Worm (Caenorhabditis elegans) whole organism, midembryonic: ENCODE results near the gene F53B1.2.

Experiments used
- T22C8.4 ChIP-seq: fragments of 200-800 bp; sonication (Bioruptor generic); IDR thresholded peaks from 2 replicates; pipeline ENCODE4 v1.3.6; 2022; ENCODE audit warnings: missing genetic modification characterization, missing compliant biosample characterization
- cog-1 ChIP-seq: sonication (generic microtip); optimal IDR thresholded peaks from 2 replicates; lab custom pipeline; 2016; ENCODE audit warnings: missing genetic modification characterization, missing compliant biosample characterization
- flt-1 ChIP-seq: fragments of 200-800 bp; sonication (Bioruptor generic); IDR thresholded peaks from 2 replicates; pipeline ENCODE4 v1.3.6; 2022; ENCODE audit warnings: missing genetic modification characterization, missing compliant biosample characterization
- klf-2 ChIP-seq: fragments of 200-800 bp; sonication (Bioruptor generic); conservative IDR thresholded peaks from 2 replicates; pipeline ENCODE4 v1.3.6; 2022; ENCODE audit warnings: missing genetic modification reagents, missing genetic modification characterization, missing compliant biosample characterization
- med-1 ChIP-seq: sonication (generic microtip); optimal IDR thresholded peaks from 2 replicates; lab custom pipeline; 2017; ENCODE audit warnings: missing genetic modification characterization, mild to moderate bottlenecking, missing compliant biosample characterization, antibody characterized with exemption, missing genetic modification reagents; ENCODE audit not compliant: insufficient read depth
- ref-1 ChIP-seq: fragments of 200-800 bp; sonication (Bioruptor generic); conservative IDR thresholded peaks from 2 replicates; pipeline ENCODE4 v1.3.6; 2022; ENCODE audit warnings: missing genetic modification reagents, missing genetic modification characterization, missing compliant biosample characterization
- tab-1 ChIP-seq: fragments of 200-800 bp; sonication (Bioruptor generic); IDR thresholded peaks from 2 replicates; pipeline ENCODE4 v1.3.6; 2022; ENCODE audit warnings: missing genetic modification characterization, missing compliant biosample characterization
- ztf-23 ChIP-seq: fragments of 200-800 bp; sonication (Bioruptor generic); IDR thresholded peaks from 2 replicates; pipeline ENCODE4 v1.3.6; 2022; ENCODE audit warnings: missing genetic modification reagents, missing genetic modification characterization, missing compliant biosample characterization
- ztf-29 ChIP-seq: fragments of 200-800 bp; sonication (Bioruptor generic); IDR thresholded peaks from 2 replicates; pipeline ENCODE4 v1.3.6; 2022; ENCODE audit warnings: missing genetic modification reagents, missing genetic modification characterization, missing compliant biosample characterization

The F53B1.2 gene

DNA sequence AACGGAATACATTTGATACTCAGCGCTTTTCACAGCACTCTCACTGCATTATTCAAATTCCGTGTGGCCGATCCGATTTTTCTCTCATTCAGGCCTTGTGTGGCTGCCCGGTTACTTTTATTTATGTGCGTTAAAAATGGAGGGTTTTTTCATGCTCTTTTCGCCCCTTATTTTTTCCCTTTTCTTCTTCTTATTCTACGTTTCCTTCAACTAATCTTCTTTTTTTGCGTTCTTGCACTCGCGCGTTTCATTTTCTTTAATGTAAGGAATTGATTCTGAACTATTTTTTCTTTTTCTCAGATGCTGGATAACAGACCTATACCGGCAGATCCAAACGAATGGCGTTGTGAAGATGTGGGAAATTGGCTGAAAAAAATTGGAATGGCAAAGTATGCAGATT lies at the start of gene F53B1.2:
F53B1.2 (plus strand) TSS at position 301 of the 400 bp plus-strand sequence.
- no peak for TF ChIP-seq flt-1 (GFP tag; lab: Robert Waterston, UW)

DNA sequence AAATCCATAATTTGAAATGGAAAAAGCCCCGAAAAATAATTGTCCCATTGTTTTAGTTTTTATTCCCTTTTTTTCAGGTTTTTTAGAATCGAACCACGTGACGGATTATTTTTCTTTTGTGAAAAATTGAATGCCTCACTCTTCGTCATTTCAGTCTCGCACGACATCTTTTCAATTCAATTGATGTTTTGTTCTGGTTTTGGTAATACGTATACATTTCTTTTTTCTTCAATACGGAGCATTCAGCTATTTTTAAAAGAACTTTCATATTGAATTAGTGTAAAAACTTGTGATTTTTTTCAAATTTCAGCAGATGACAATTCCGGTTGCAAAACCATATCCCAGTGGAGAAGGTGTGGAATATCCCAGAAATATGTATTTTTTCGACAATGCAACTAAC lies 44.1 kb upstream of the F53B1.2 start, which contains the start of gene F49H12.7:
F49H12.7 (plus strand) TSS at position 301 of the 400 bp plus-strand sequence.
- no peak for TF ChIP-seq klf-2 (GFP tag; lab: Robert Waterston, UW)

ce11 chrX:2068294-2068693 lies 40.5 kb upstream of the F53B1.2 start:
- no peak for TF ChIP-seq tab-1

DNA sequence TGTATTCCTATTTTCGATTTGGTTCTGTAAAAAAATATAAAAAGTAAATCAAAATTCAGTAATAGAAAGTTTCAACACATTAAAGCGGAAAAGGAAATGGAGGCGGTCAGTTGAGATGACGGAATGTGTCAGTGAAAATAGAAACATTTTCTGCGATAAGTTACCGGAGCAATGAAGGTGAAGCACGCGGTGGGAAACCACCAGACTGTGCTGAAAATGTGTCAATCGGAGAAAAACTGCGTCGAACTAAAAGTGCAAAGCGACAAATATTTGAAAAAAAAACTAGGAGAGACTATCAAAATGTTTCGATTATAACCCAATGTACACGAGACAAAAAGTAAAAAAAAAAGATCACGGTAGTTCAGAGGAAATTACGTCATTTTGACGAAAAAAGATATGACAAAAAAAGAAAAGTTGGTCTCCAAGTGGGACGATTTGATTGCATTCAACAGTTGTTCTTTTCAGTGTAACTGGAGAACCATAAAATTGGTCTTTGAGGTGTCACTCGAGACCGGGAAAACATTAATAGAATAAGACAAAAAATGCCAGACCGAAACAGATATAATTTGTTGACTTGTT lies 38.3 kb upstream of the F53B1.2 start, which contains the start of gene acl-4:
acl-4 (minus strand) TSS at position 27 of the 579 bp plus-strand sequence.
- no peak for TF ChIP-seq ztf-29 (GFP tag; lab: Robert Waterston, UW)
- no peak for TF ChIP-seq med-1 (GFP tag; lab: Kevin White, UChicago)
- TF ChIP-seq tab-1: no peak
- no peak for TF ChIP-seq ztf-23 (GFP tag; lab: Robert Waterston, UW)
- TF ChIP-seq ref-1 (GFP tag; lab: Robert Waterston, UW): no peak
- no peak for TF ChIP-seq cog-1
- TF ChIP-seq T22C8.4 (GFP tag; lab: Robert Waterston, UW): no peak
- TF ChIP-seq flt-1 (GFP tag; lab: Robert Waterston, UW): no peak
- no peak for TF ChIP-seq klf-2 (GFP tag; lab: Robert Waterston, UW)

- TF ChIP-seq cog-1 (peak; percentile 21), ztf-23 (GFP tag; lab: Robert Waterston, UW) (no peak), med-1 (GFP tag; lab: Kevin White, UChicago) (no peak), ref-1 (GFP tag; lab: Robert Waterston, UW) (no peak)
These were observed 37.3 kb upstream of the F53B1.2 start for ce11 chrX:2071392-2072001.

- TF ChIP-seq T22C8.4 (GFP tag; lab: Robert Waterston, UW) (no peak), cog-1 (no peak), med-1 (GFP tag; lab: Kevin White, UChicago) (no peak), ztf-29 (GFP tag; lab: Robert Waterston, UW) (no peak), ztf-23 (GFP tag; lab: Robert Waterston, UW) (no peak), klf-2 (GFP tag; lab: Robert Waterston, UW) (no peak), ref-1 (GFP tag; lab: Robert Waterston, UW) (no peak), flt-1 (GFP tag; lab: Robert Waterston, UW) (no peak)
These were observed 34.7 kb upstream of the F53B1.2 start, which contains the start of gene txdc-12.2 for ce11 chrX:2074055-2074454. TSS of gene txdc-12.2 (plus strand) at chrX:2074450.

DNA sequence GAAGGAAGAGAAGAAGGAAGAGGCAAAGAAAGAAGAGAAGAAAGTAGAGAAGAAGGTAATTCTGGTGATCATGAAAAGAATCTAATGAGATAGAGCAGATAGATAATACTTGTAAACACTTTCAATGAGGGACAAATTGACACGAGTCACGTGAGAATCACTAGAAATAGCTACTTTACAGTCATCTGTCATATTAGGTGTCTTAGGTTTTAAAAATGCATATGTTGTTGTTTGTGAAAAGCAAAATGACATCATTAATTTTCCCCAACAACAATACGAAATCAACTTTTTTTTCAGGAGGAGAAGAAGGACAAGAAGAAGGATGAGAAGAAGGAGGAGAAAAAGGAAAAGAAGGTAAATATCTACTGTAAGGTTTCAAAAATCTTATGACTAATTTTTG lies 33.6 kb upstream of the F53B1.2 start:
- no peak for TF ChIP-seq T22C8.4 (GFP tag; lab: Robert Waterston, UW)
- no peak for TF ChIP-seq cog-1
- TF ChIP-seq med-1 (GFP tag; lab: Kevin White, UChicago): no peak
- no peak for TF ChIP-seq ztf-29 (GFP tag; lab: Robert Waterston, UW)
- TF ChIP-seq ztf-23 (GFP tag; lab: Robert Waterston, UW): no peak
- TF ChIP-seq tab-1: no peak
- no peak for TF ChIP-seq klf-2 (GFP tag; lab: Robert Waterston, UW)
- no peak for TF ChIP-seq ref-1 (GFP tag; lab: Robert Waterston, UW)
- no peak for TF ChIP-seq flt-1 (GFP tag; lab: Robert Waterston, UW)

DNA sequence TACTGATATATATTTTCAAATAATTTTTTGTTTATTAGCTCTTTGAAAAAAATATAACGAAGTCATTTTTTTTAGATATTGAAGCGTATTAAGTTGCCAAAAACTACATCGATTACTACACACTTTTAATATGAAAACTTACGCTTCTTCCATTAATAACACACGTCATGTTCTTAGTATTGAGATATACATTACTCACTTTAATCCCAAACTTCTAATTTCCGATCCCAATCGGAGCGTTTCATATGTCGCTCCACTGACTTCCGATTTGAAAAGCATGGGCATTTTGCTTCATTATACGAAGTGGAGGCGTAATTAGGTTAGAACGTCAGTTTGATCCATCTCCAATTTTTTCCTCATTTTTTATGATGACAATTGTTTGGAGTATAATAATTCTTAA lies 30.0 kb upstream of the F53B1.2 start:
- no peak for TF ChIP-seq ztf-23 (GFP tag; lab: Robert Waterston, UW)
- TF ChIP-seq T22C8.4 (GFP tag; lab: Robert Waterston, UW): no peak
- TF ChIP-seq cog-1: no peak
- no peak for TF ChIP-seq ref-1 (GFP tag; lab: Robert Waterston, UW)
- TF ChIP-seq med-1 (GFP tag; lab: Kevin White, UChicago): no peak
- no peak for TF ChIP-seq flt-1 (GFP tag; lab: Robert Waterston, UW)
- TF ChIP-seq klf-2 (GFP tag; lab: Robert Waterston, UW): no peak
- TF ChIP-seq ztf-29 (GFP tag; lab: Robert Waterston, UW): no peak
- no peak for TF ChIP-seq tab-1

DNA sequence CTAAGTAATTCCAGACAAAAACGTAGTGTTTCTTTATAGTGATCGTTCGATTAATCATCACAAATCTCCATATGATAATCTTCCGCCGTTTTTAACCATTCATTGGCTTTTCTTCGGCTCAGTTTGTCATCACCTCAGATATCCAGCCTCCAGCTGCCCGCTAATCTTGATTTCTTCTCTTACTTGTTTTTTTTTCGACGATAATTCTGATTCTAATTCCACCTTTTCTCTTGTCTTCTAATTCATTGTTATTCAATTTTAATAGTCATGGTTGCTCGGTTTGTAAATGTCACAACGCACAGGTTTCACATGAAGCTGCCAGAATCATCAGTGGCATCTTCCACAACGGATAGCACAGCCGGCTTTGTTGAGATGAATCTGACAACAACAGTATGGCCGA lies 29.2 kb upstream of the F53B1.2 start, which contains the start of gene F49H12.4:
F49H12.4 (plus strand) TSS at position 301 of the 400 bp plus-strand sequence.
- TF ChIP-seq ztf-29 (GFP tag; lab: Robert Waterston, UW) (no peak), ztf-23 (GFP tag; lab: Robert Waterston, UW) (no peak), cog-1 (no peak), klf-2 (GFP tag; lab: Robert Waterston, UW) (no peak), flt-1 (GFP tag; lab: Robert Waterston, UW) (no peak), med-1 (GFP tag; lab: Kevin White, UChicago) (no peak), ref-1 (GFP tag; lab: Robert Waterston, UW) (no peak), T22C8.4 (GFP tag; lab: Robert Waterston, UW) (no peak), tab-1 (no peak)

DNA sequence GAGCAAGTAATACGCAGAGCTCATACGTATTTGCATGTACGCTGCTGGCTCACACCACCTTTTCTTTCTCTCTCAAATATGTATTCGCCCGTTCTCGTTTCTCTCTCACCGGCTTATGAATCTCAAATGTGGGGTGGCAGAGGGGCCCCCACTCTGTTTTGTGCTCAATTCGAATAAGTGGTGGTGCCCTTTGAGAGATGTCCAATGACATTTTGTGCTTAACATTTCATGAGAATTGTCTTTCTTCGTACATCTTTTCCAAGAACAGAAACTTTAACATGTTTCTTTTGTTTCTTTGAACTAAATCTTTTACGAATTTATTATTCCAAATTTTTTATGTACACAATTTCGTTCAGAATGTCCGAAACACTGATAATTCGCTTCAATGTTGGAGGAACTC lies 24.8 kb upstream of the F53B1.2 start, which contains the start of gene F49H12.3:
F49H12.3 (plus strand) TSS at position 357 of the 400 bp plus-strand sequence.
- TF ChIP-seq med-1 (GFP tag; lab: Kevin White, UChicago) (no peak), ztf-23 (GFP tag; lab: Robert Waterston, UW) (no peak), cog-1 (no peak), tab-1 (no peak), klf-2 (GFP tag; lab: Robert Waterston, UW) (no peak), T22C8.4 (GFP tag; lab: Robert Waterston, UW) (no peak), ref-1 (GFP tag; lab: Robert Waterston, UW) (no peak), ztf-29 (GFP tag; lab: Robert Waterston, UW) (no peak), flt-1 (GFP tag; lab: Robert Waterston, UW) (no peak)
